Fruit fly (Drosophila melanogaster) whole organism, adult: ENCODE data around the gene CG43402.
A peak's percentile ranks its signal among the peaks of the same experiment; 100 is the strongest.

Source experiments
- CG11617 ChIP-seq: fragments of 200-800 bp; sonication (Bioruptor generic); optimal IDR thresholded peaks from 2 replicates; lab custom pipeline; 2017; ENCODE audit warnings: mild to moderate bottlenecking, missing biosample characterization, missing genetic modification reagents, missing genetic modification characterization
- CG12768 ChIP-seq: fragments of 200-800 bp; sonication (Bioruptor generic); optimal IDR thresholded peaks from 2 replicates; lab custom pipeline; 2017; ENCODE audit warnings: missing biosample characterization, missing genetic modification characterization, mild to moderate bottlenecking, moderate library complexity, missing genetic modification reagents
- CG14711 ChIP-seq: fragments of 200-800 bp; sonication (Bioruptor generic); optimal IDR thresholded peaks from 2 replicates; lab custom pipeline; 2018; ENCODE audit warnings: missing biosample characterization, mild to moderate bottlenecking, missing genetic modification characterization, moderate library complexity
- CG1620 ChIP-seq: fragments of 200-800 bp; sonication (Bioruptor generic); optimal IDR thresholded peaks from 2 replicates; lab custom pipeline; 2016; ENCODE audit warnings: missing biosample characterization, missing genetic modification characterization
- CG33017 ChIP-seq: fragments of 200-800 bp; sonication (Bioruptor generic); optimal IDR thresholded peaks from 2 replicates; lab custom pipeline; 2018; ENCODE audit warnings: missing biosample characterization, mild to moderate bottlenecking, missing genetic modification characterization, moderate library complexity
- CG5204 ChIP-seq: fragments of 200-800 bp; sonication (Bioruptor generic); optimal IDR thresholded peaks from 2 replicates; lab custom pipeline; 2016; ENCODE audit warnings: missing biosample characterization, missing genetic modification characterization
- CG7045 ChIP-seq: fragments of 200-800 bp; sonication (Bioruptor generic); optimal IDR thresholded peaks from 2 replicates; lab custom pipeline; 2017; ENCODE audit warnings: missing biosample characterization, mild to moderate bottlenecking, missing genetic modification characterization
- CG7101 ChIP-seq: fragments of 200-800 bp; sonication (Bioruptor generic); optimal IDR thresholded peaks from 2 replicates; lab custom pipeline; 2018; ENCODE audit warnings: missing biosample characterization, mild to moderate bottlenecking, missing genetic modification characterization, moderate library complexity
- Clk ChIP-seq: fragments of 200-800 bp; sonication (Bioruptor generic); optimal IDR thresholded peaks from 2 replicates; lab custom pipeline; 2017; ENCODE audit warnings: missing biosample characterization, missing genetic modification characterization
- Crg-1 ChIP-seq: fragments of 200-800 bp; sonication (Bioruptor generic); optimal IDR thresholded peaks from 2 replicates; lab custom pipeline; 2016; ENCODE audit warnings: missing biosample characterization, missing genetic modification characterization
- Hr96 ChIP-seq: fragments of 200-800 bp; sonication (Bioruptor generic); optimal IDR thresholded peaks from 2 replicates; lab custom pipeline; 2016; ENCODE audit warnings: missing biosample characterization, missing genetic modification characterization
- Mnt ChIP-seq: fragments of 200-800 bp; sonication (Bioruptor generic); optimal IDR thresholded peaks from 2 replicates; lab custom pipeline; 2016; ENCODE audit warnings: missing biosample characterization, mild to moderate bottlenecking, missing genetic modification characterization
- bab1 ChIP-seq: fragments of 200-800 bp; sonication (Bioruptor generic); optimal IDR thresholded peaks from 3 replicates; lab custom pipeline; 2019; ENCODE audit warnings: missing biosample characterization, mild to moderate bottlenecking, missing genetic modification characterization, moderate library complexity
- cic ChIP-seq: fragments of 200-800 bp; sonication (Bioruptor generic); optimal IDR thresholded peaks from 2 replicates; lab custom pipeline; 2017; ENCODE audit warnings: missing biosample characterization, mild to moderate bottlenecking, missing genetic modification characterization, moderate library complexity
- cnc ChIP-seq, 2 experiments: fragments of >200 bp; optimal IDR thresholded peaks; 2 replicates each; lab custom pipeline; 2017
- kay ChIP-seq: fragments of 200-800 bp; sonication (Bioruptor generic); peaks from one replicate; lab custom pipeline; 2016; ENCODE audit warnings: missing biosample characterization, missing genetic modification characterization, borderline replicate concordance
- ovo ChIP-seq: fragments of 200-800 bp; sonication (Bioruptor generic); optimal IDR thresholded peaks from 2 replicates; lab custom pipeline; 2016; ENCODE audit warnings: missing biosample characterization, missing genetic modification characterization
- pad ChIP-seq: fragments of 200-800 bp; sonication (Bioruptor generic); optimal IDR thresholded peaks from 3 replicates; lab custom pipeline; 2017; ENCODE audit warnings: missing biosample characterization, missing genetic modification characterization, mild to moderate bottlenecking, moderate library complexity, missing genetic modification reagents
- tj ChIP-seq: fragments of 200-800 bp; sonication (Bioruptor generic); optimal IDR thresholded peaks from 3 replicates; lab custom pipeline; 2017; ENCODE audit warnings: missing biosample characterization, mild to moderate bottlenecking, missing genetic modification characterization, moderate library complexity
- toe ChIP-seq: fragments of 200-800 bp; sonication (Bioruptor generic); optimal IDR thresholded peaks from 2 replicates; lab custom pipeline; 2016; ENCODE audit warnings: missing biosample characterization, missing genetic modification characterization

Gene CG43402

dm6 chr2L:1420287-1420686 lies 22.1 kb upstream of the CG43402 start, which contains the start of gene robo2:
Gene robo2, minus strand, starts transcription at chr2L:1420453.
- TF ChIP-seq cic (GFP tag; lab: Kevin White, UChicago) (no peak), Crg-1 (no peak), ovo (GFP tag; lab: Kevin White, UChicago) (no peak), tj (GFP tag; lab: Kevin White, UChicago) (peak; percentile 20), Mnt (peak; percentile 76)

dm6 chr2L:1421460-1422332 lies 20.7 kb upstream of the CG43402 start:
- TF ChIP-seq CG12768 (GFP tag; lab: Kevin White, UChicago) (no peak), ovo (GFP tag; lab: Kevin White, UChicago) (no peak), CG5204 (GFP tag; lab: Kevin White, UChicago) (no peak)

dm6 chr2L:1422725-1423124 lies 19.7 kb upstream of the CG43402 start:
- TF ChIP-seq cnc (optimal IDR thresholded peaks at IDR 0.05; lab: Kevin White, UChicago): no peak
- TF ChIP-seq CG7101: no peak
- no peak for TF ChIP-seq kay
- no peak for TF ChIP-seq CG11617 (GFP tag; lab: Kevin White, UChicago)
- no peak for TF ChIP-seq Hr96 (GFP tag; lab: Kevin White, UChicago)
- no peak for TF ChIP-seq tj (GFP tag; lab: Kevin White, UChicago)
- no peak for TF ChIP-seq CG5204 (GFP tag; lab: Kevin White, UChicago)
- no peak for TF ChIP-seq CG12768 (GFP tag; lab: Kevin White, UChicago)
- no peak for TF ChIP-seq Mnt
- TF ChIP-seq Clk (GFP tag; lab: Kevin White, UChicago): no peak
- TF ChIP-seq CG14711 (tag; lab: Kevin White, UChicago): no peak
- TF ChIP-seq CG7045 (GFP tag; lab: Kevin White, UChicago): no peak
- TF ChIP-seq ovo (GFP tag; lab: Kevin White, UChicago): no peak
- TF ChIP-seq Crg-1: no peak
- no peak for TF ChIP-seq bab1 (GFP tag; lab: Kevin White, UChicago)
- TF ChIP-seq toe (GFP tag; lab: Kevin White, UChicago): no peak

- TF ChIP-seq CG14711 (tag; lab: Kevin White, UChicago): no peak
- no peak for TF ChIP-seq CG1620 (GFP tag; lab: Kevin White, UChicago)
- no peak for TF ChIP-seq CG5204 (GFP tag; lab: Kevin White, UChicago)
- TF ChIP-seq CG12768 (GFP tag; lab: Kevin White, UChicago): no peak
- TF ChIP-seq kay: no peak
- TF ChIP-seq pad (GFP tag; lab: Kevin White, UChicago): no peak
- TF ChIP-seq Clk (GFP tag; lab: Kevin White, UChicago): no peak
- no peak for TF ChIP-seq CG7101
- no peak for TF ChIP-seq Hr96 (GFP tag; lab: Kevin White, UChicago)
- no peak for TF ChIP-seq cnc (optimal IDR thresholded peaks at IDR 0.05; lab: Kevin White, UChicago)
- TF ChIP-seq toe (GFP tag; lab: Kevin White, UChicago): no peak
- TF ChIP-seq Crg-1: no peak
- no peak for TF ChIP-seq Mnt
- TF ChIP-seq cic (GFP tag; lab: Kevin White, UChicago): no peak
- TF ChIP-seq CG33017 (tag; lab: Kevin White, UChicago): no peak
- TF ChIP-seq CG11617 (GFP tag; lab: Kevin White, UChicago): no peak
Observed at dm6 chr2L:1423832-1424382, 18.5 kb upstream of the CG43402 start.

- TF ChIP-seq CG11617 (GFP tag; lab: Kevin White, UChicago) (no peak), Clk (GFP tag; lab: Kevin White, UChicago) (no peak), tj (GFP tag; lab: Kevin White, UChicago) (no peak), bab1 (GFP tag; lab: Kevin White, UChicago) (no peak), CG1620 (GFP tag; lab: Kevin White, UChicago) (no peak), CG33017 (tag; lab: Kevin White, UChicago) (no peak), CG7045 (GFP tag; lab: Kevin White, UChicago) (no peak), cnc (optimal IDR thresholded peaks at IDR 0.05; lab: Kevin White, UChicago) (no peak), CG12768 (GFP tag; lab: Kevin White, UChicago) (no peak), ovo (GFP tag; lab: Kevin White, UChicago) (no peak), Hr96 (GFP tag; lab: Kevin White, UChicago) (no peak), CG7101 (no peak), Crg-1 (no peak), kay (no peak), Mnt (no peak), pad (GFP tag; lab: Kevin White, UChicago) (no peak), toe (GFP tag; lab: Kevin White, UChicago) (no peak), CG5204 (GFP tag; lab: Kevin White, UChicago) (no peak)
Observed at dm6 chr2L:1424812-1425211, 17.6 kb upstream of the CG43402 start.

dm6 chr2L:1425799-1426357 lies 16.5 kb upstream of the CG43402 start:
- TF ChIP-seq CG33017 (tag; lab: Kevin White, UChicago) (no peak), kay (peak; percentile 63)
